Fruit fly (Drosophila melanogaster): ENCODE measurements around the gene CG9515.

dm6 chr2L:8937837-8938413 lies 5.1 kb downstream of the CG9515 start:
- peak; percentile 6 for TF ChIP-seq CG7987 (GFP tag; optimal IDR thresholded peaks at IDR 0.05)
- TF ChIP-seq Atf6 (GFP tag; IDR thresholded peaks at IDR 0.05), result no peak
- TF ChIP-seq CG17328 (GFP tag; IDR thresholded peaks at IDR 0.05), result no peak
- no peak for TF ChIP-seq kni (GFP tag; optimal IDR thresholded peaks at IDR 0.05)
- TF ChIP-seq H2.0 (GFP tag; IDR thresholded peaks at IDR 0.05), result no peak
- TF ChIP-seq CG12769 (tag; optimal IDR thresholded peaks at IDR 0.05), result peak; percentile 21
- no peak for TF ChIP-seq CG8944 (GFP tag; optimal IDR thresholded peaks at IDR 0.05)
- TF ChIP-seq CG7786 (GFP tag; optimal IDR thresholded peaks at IDR 0.05), result no peak
- TF ChIP-seq CG3995 (GFP tag; optimal IDR thresholded peaks at IDR 0.05), result no peak
- no peak for TF ChIP-seq CG31441 (GFP tag; IDR thresholded peaks at IDR 0.05)
- peak; percentile 8 for TF ChIP-seq CG9817 (tag; optimal IDR thresholded peaks at IDR 0.05)
